Fruit fly (Drosophila melanogaster) whole organism, embryonic: ENCODE results near the gene Prx4.

Experiments
- Atf-2 ChIP-seq: fragments of 200-800 bp; sonication (Bioruptor generic); optimal IDR thresholded peaks from 2 replicates; lab custom pipeline; 2016; ENCODE audit warnings: missing biosample characterization, missing genetic modification characterization
- Atf3 ChIP-seq: fragments of 200-800 bp; sonication (Bioruptor generic); optimal IDR thresholded peaks from 3 replicates; lab custom pipeline; 2016; ENCODE audit warnings: missing biosample characterization, missing genetic modification characterization
- B-H2 ChIP-seq: fragments of 200-800 bp; sonication (Bioruptor generic); optimal IDR thresholded peaks from 2 replicates; lab custom pipeline; 2018; ENCODE audit warnings: missing biosample characterization, mild to moderate bottlenecking, missing genetic modification characterization
- Blimp-1 ChIP-seq: fragments of 200-800 bp; sonication (Bioruptor generic); optimal IDR thresholded peaks from 3 replicates; lab custom pipeline; 2018; ENCODE audit warnings: missing biosample characterization, missing genetic modification characterization, mild to moderate bottlenecking, moderate library complexity, missing genetic modification reagents
- BtbVII ChIP-seq: fragments of 200-800 bp; sonication (Bioruptor generic); optimal IDR thresholded peaks from 3 replicates; lab custom pipeline; 2017; ENCODE audit warnings: missing biosample characterization, mild to moderate bottlenecking, missing genetic modification characterization
- CG10565 ChIP-seq: fragments of 200-800 bp; sonication (Bioruptor generic); optimal IDR thresholded peaks from 3 replicates; lab custom pipeline; 2016; ENCODE audit warnings: missing biosample characterization, mild to moderate bottlenecking, missing genetic modification characterization
- CG11695 ChIP-seq: fragments of 200-800 bp; sonication (Bioruptor generic); IDR thresholded peaks from 3 replicates; pipeline ENCODE4 v1.3.6; 2022; ENCODE audit warnings: missing biosample characterization, missing genetic modification characterization
- CG12071 ChIP-seq: fragments of 200-800 bp; sonication (Bioruptor generic); optimal IDR thresholded peaks from 3 replicates; lab custom pipeline; 2018; ENCODE audit warnings: missing biosample characterization, mild to moderate bottlenecking, missing genetic modification characterization
- CG12104 ChIP-seq: fragments of 200-800 bp; sonication (Bioruptor generic); optimal IDR thresholded peaks from 3 replicates; lab custom pipeline; 2016; ENCODE audit warnings: missing biosample characterization, missing genetic modification characterization
- CG12155 ChIP-seq: fragments of 200-800 bp; sonication (Bioruptor generic); optimal IDR thresholded peaks from 3 replicates; lab custom pipeline; 2016; ENCODE audit warnings: missing biosample characterization, missing genetic modification characterization
- CG15073 ChIP-seq: fragments of 200-800 bp; sonication (Bioruptor generic); optimal IDR thresholded peaks from 2 replicates; lab custom pipeline; 2016; ENCODE audit warnings: missing biosample characterization, missing genetic modification characterization
- CG1529 ChIP-seq: fragments of 200-800 bp; sonication (Bioruptor generic); optimal IDR thresholded peaks from 3 replicates; lab custom pipeline; 2018; ENCODE audit warnings: missing biosample characterization, missing genetic modification characterization
- CG1602 ChIP-seq: fragments of 200-800 bp; sonication (Bioruptor generic); optimal IDR thresholded peaks from 3 replicates; lab custom pipeline; 2016; ENCODE audit warnings: missing biosample characterization, missing genetic modification characterization
- CG16813 ChIP-seq: fragments of 200-800 bp; sonication (Bioruptor generic); IDR thresholded peaks from 3 replicates; pipeline ENCODE4 v1.3.6; 2022; ENCODE audit warnings: missing biosample characterization, missing genetic modification characterization; ENCODE audit not compliant: partially characterized antibody
- CG17186 ChIP-seq: fragments of 200-800 bp; sonication (Bioruptor generic); optimal IDR thresholded peaks from 3 replicates; lab custom pipeline; 2017; ENCODE audit warnings: missing biosample characterization, missing genetic modification reagents, missing genetic modification characterization
- CG31441 ChIP-seq: fragments of 200-800 bp; sonication (Bioruptor generic); IDR thresholded peaks from 2 replicates; pipeline ENCODE4 v1.3.6; 2022; ENCODE audit warnings: missing biosample characterization, missing genetic modification characterization
- CG32767 ChIP-seq: fragments of 200-800 bp; sonication (Bioruptor generic); IDR thresholded peaks from 2 replicates; pipeline ENCODE4 v1.3.6; 2022; ENCODE audit warnings: missing biosample characterization, missing genetic modification characterization
- CG34376 ChIP-seq: fragments of 200-800 bp; sonication (Bioruptor generic); optimal IDR thresholded peaks from 2 replicates; lab custom pipeline; 2018; ENCODE audit warnings: missing biosample characterization, mild to moderate bottlenecking, missing genetic modification characterization
- CG8478 ChIP-seq: fragments of >200 bp; optimal IDR thresholded peaks from 2 replicates; lab custom pipeline; 2018
- CG9932 ChIP-seq: fragments of 200-800 bp; sonication (Bioruptor generic); IDR thresholded peaks from 2 replicates; pipeline ENCODE4 v1.3.6; 2022; ENCODE audit warnings: missing biosample characterization, missing genetic modification characterization
- Camta ChIP-seq: fragments of 200-800 bp; sonication (Bioruptor generic); optimal IDR thresholded peaks from 2 replicates; lab custom pipeline; 2016; ENCODE audit warnings: missing biosample characterization, missing genetic modification characterization
- D ChIP-seq, 2 experiments: fragments of 200-800 bp in 1 of 2; fragments of >200 bp in 1 of 2; sonication (Bioruptor generic) in 1 of 2; optimal IDR thresholded peaks; 2 replicates in 1 of 2; 3 replicates in 1 of 2; lab custom pipeline; 2017; ENCODE audit warnings: mild to moderate bottlenecking in 1 of 2, missing biosample characterization in 1 of 2, missing genetic modification characterization in 1 of 2, missing genetic modification reagents in 1 of 2
- Deaf1 ChIP-seq: fragments of 200-800 bp; optimal IDR thresholded peaks from 3 replicates; lab custom pipeline; 2019; ENCODE audit warnings: missing biosample characterization, mild to moderate bottlenecking, missing genetic modification characterization, moderate library complexity
- Elba2 ChIP-seq: fragments of 200-800 bp; sonication (Bioruptor generic); optimal IDR thresholded peaks from 3 replicates; lab custom pipeline; 2016; ENCODE audit warnings: missing biosample characterization, missing genetic modification characterization
- Fer1 ChIP-seq: fragments of 200-800 bp; sonication (Bioruptor generic); optimal IDR thresholded peaks from 2 replicates; lab custom pipeline; 2017; ENCODE audit warnings: missing biosample characterization, mild to moderate bottlenecking, missing genetic modification characterization
- HHEX ChIP-seq: fragments of 200-800 bp; sonication (Bioruptor generic); optimal IDR thresholded peaks from 3 replicates; lab custom pipeline; 2017; ENCODE audit warnings: missing biosample characterization, mild to moderate bottlenecking, missing genetic modification characterization, missing genetic modification reagents
- Hey ChIP-seq: fragments of 200-800 bp; sonication (Bioruptor generic); optimal IDR thresholded peaks from 3 replicates; lab custom pipeline; 2018; ENCODE audit warnings: missing biosample characterization, mild to moderate bottlenecking, missing genetic modification characterization
- HmgD ChIP-seq: fragments of 200-800 bp; sonication (Bioruptor generic); optimal IDR thresholded peaks from 3 replicates; lab custom pipeline; 2016; ENCODE audit warnings: missing biosample characterization, missing genetic modification characterization
- Lim3 ChIP-seq: fragments of 200-800 bp; sonication (Bioruptor generic); IDR thresholded peaks from 2 replicates; pipeline ENCODE4 v1.3.6; 2022; ENCODE audit warnings: missing biosample characterization, missing genetic modification characterization
- NC2β ChIP-seq: fragments of 200-800 bp; sonication (Bioruptor generic); optimal IDR thresholded peaks from 2 replicates; lab custom pipeline; 2016; ENCODE audit warnings: missing biosample characterization, missing genetic modification characterization
- Pdp1 ChIP-seq, 2 experiments: fragments of 200-800 bp; sonication (Bioruptor generic); optimal IDR thresholded peaks; 3 replicates each; lab custom pipeline; 2016; ENCODE audit warnings: missing biosample characterization in 2 of 2, missing genetic modification characterization in 2 of 2, mild to moderate bottlenecking in 1 of 2, moderate library complexity in 1 of 2
- Ptx1 ChIP-seq: fragments of 200-800 bp; sonication (Bioruptor generic); IDR thresholded peaks from 2 replicates; pipeline ENCODE4 v1.3.6; 2022; ENCODE audit warnings: missing biosample characterization, missing genetic modification characterization
- Rfx ChIP-seq: fragments of 200-800 bp; sonication (Bioruptor generic); IDR thresholded peaks from 2 replicates; pipeline ENCODE4 v1.3.6; 2022; ENCODE audit warnings: missing biosample characterization, missing genetic modification characterization
- Sin3A ChIP-seq: fragments of >200 bp; optimal IDR thresholded peaks from 2 replicates; lab custom pipeline; 2018
- abd-A ChIP-seq: fragments of 200-800 bp; sonication (Bioruptor generic); optimal IDR thresholded peaks from 3 replicates; lab custom pipeline; 2019; ENCODE audit warnings: missing biosample characterization, mild to moderate bottlenecking, missing genetic modification characterization, moderate library complexity
- ase ChIP-seq: fragments of 200-800 bp; sonication (Bioruptor generic); IDR thresholded peaks from 3 replicates; pipeline ENCODE4 v1.3.6; 2022; ENCODE audit warnings: missing biosample characterization, missing genetic modification characterization
- bigmax ChIP-seq: fragments of 200-800 bp; sonication (Bioruptor generic); optimal IDR thresholded peaks from 2 replicates; lab custom pipeline; 2018; ENCODE audit warnings: missing biosample characterization, mild to moderate bottlenecking, missing genetic modification characterization
- chinmo ChIP-seq: fragments of 200-800 bp; sonication (Bioruptor generic); IDR thresholded peaks from 4 replicates; pipeline ENCODE4 v1.3.6; 2022; ENCODE audit warnings: missing biosample characterization, missing genetic modification characterization; ENCODE audit not compliant: partially characterized antibody
- disco-r ChIP-seq: fragments of 200-800 bp; sonication (Bioruptor generic); optimal IDR thresholded peaks from 2 replicates; lab custom pipeline; 2016; ENCODE audit warnings: missing biosample characterization, missing genetic modification characterization
- dm ChIP-seq: fragments of 200-800 bp; sonication (Bioruptor generic); optimal IDR thresholded peaks from 3 replicates; lab custom pipeline; 2016; ENCODE audit warnings: missing biosample characterization, missing genetic modification characterization
- dmrt11E ChIP-seq: fragments of 200-800 bp; sonication (Bioruptor generic); optimal IDR thresholded peaks from 3 replicates; lab custom pipeline; 2018; ENCODE audit warnings: missing biosample characterization, mild to moderate bottlenecking, missing genetic modification characterization, moderate library complexity
- emc ChIP-seq: fragments of 200-800 bp; sonication (Bioruptor generic); optimal IDR thresholded peaks from 2 replicates; lab custom pipeline; 2016; ENCODE audit warnings: missing biosample characterization, missing genetic modification characterization
- grau ChIP-seq: fragments of 200-800 bp; optimal IDR thresholded peaks from 3 replicates; lab custom pipeline; 2019; ENCODE audit warnings: missing biosample characterization, mild to moderate bottlenecking, missing genetic modification characterization, moderate library complexity
- lilli ChIP-seq: fragments of 200-800 bp; sonication (Bioruptor generic); optimal IDR thresholded peaks from 3 replicates; lab custom pipeline; 2016; ENCODE audit warnings: missing biosample characterization, missing genetic modification characterization
- maf-S ChIP-seq: fragments of 200-800 bp; sonication (Bioruptor generic); optimal IDR thresholded peaks from 2 replicates; lab custom pipeline; 2016; ENCODE audit warnings: missing biosample characterization, missing genetic modification characterization
- nau ChIP-seq: fragments of 200-800 bp; sonication (Bioruptor generic); optimal IDR thresholded peaks from 3 replicates; lab custom pipeline; 2017; ENCODE audit warnings: missing biosample characterization, mild to moderate bottlenecking, missing genetic modification characterization, missing genetic modification reagents
- nmo ChIP-seq: fragments of 200-800 bp; sonication (Bioruptor generic); optimal IDR thresholded peaks from 2 replicates; lab custom pipeline; 2018; ENCODE audit warnings: missing biosample characterization, mild to moderate bottlenecking, missing genetic modification characterization, moderate library complexity
- zfh1 ChIP-seq: fragments of 200-800 bp; sonication (Bioruptor generic); IDR thresholded peaks from 3 replicates; pipeline ENCODE4 v1.3.6; 2022; ENCODE audit warnings: missing biosample characterization, missing genetic modification characterization
- zfh2 ChIP-seq: fragments of 200-800 bp; sonication (Bioruptor generic); optimal IDR thresholded peaks from 2 replicates; lab custom pipeline; 2016; ENCODE audit warnings: missing biosample characterization, missing genetic modification characterization

The Prx4 gene

dm6 chr3L:3080084-3080994 is 38.2 kb downstream of the Prx4 start (continued):
- TF ChIP-seq CG16813 (no peak), Pdp1 (GFP tag; optimal IDR thresholded peaks at IDR 0.05; lab: Kevin White, UChicago) (peak in 1 of 2 experiments; percentile 51), Deaf1 (tag; lab: Kevin White, UChicago) (no peak), CG12155 (no peak), emc (GFP tag; lab: Kevin White, UChicago) (no peak), zfh2 (no peak), maf-S (no peak), HmgD (GFP tag; lab: Kevin White, UChicago) (no peak), disco-r (GFP tag; lab: Kevin White, UChicago) (no peak), CG12104 (GFP tag; lab: Kevin White, UChicago) (no peak), CG12071 (GFP tag; lab: Kevin White, UChicago) (no peak), CG32767 (GFP tag; lab: Robert Waterston, UW) (no peak), nmo (GFP tag; lab: Kevin White, UChicago) (no peak), bigmax (no peak), CG15073 (GFP tag; lab: Kevin White, UChicago) (no peak), Sin3A (lab: Kevin White, UChicago) (no peak), CG9932 (GFP tag; lab: Robert Waterston, UW) (no peak), Camta (GFP tag; lab: Kevin White, UChicago) (no peak), B-H2 (no peak), NC2β (GFP tag; lab: Kevin White, UChicago) (no peak), zfh1 (peak; percentile 46; the same call in 2 of the 3 replicates), Fer1 (GFP tag; lab: Kevin White, UChicago) (peak; percentile 32), CG34376 (GFP tag; lab: Kevin White, UChicago) (peak; percentile 98), CG17186 (GFP tag; lab: Kevin White, UChicago) (peak; percentile 20), dmrt11E (tag; lab: Kevin White, UChicago) (peak; percentile 13), lilli (no peak), Rfx (GFP tag; lab: Robert Waterston, UW) (peak; percentile 60; the same call in 1 of the 2 replicates), CG1529 (GFP tag; lab: Kevin White, UChicago) (no peak), D (optimal IDR thresholded peaks at IDR 0.05; lab: Kevin White, UChicago) (no peak), D (GFP tag; optimal IDR thresholded peaks at IDR 0.05; lab: Kevin White, UChicago) (no peak), HHEX (no peak), CG8478 (no peak), CG31441 (GFP tag; lab: Robert Waterston, UW) (peak; percentile 49; the same call in 1 of the 2 replicates), ase (GFP tag; lab: Robert Waterston, UW) (peak; percentile 43; the same call in 1 of the 3 replicates), Lim3 (GFP tag; lab: Robert Waterston, UW) (no peak), Atf3 (peak; percentile 21), grau (tag; lab: Kevin White, UChicago) (peak; percentile 75), BtbVII (GFP tag; lab: Kevin White, UChicago) (peak; percentile 34), Elba2 (GFP tag; lab: Kevin White, UChicago) (no peak), dm (no peak), CG1602 (no peak), Atf-2 (no peak), chinmo (GFP tag; lab: Robert Waterston, UW) (0 out of 4 replicates have a peak, but pooled peaks have one; percentile 61), abd-A (peak; percentile 40), CG11695 (GFP tag; lab: Robert Waterston, UW) (peak; percentile 66; the same call in 1 of the 3 replicates), CG10565 (GFP tag; lab: Kevin White, UChicago) (no peak), Hey (tag; lab: Kevin White, UChicago) (peak; percentile 64), Ptx1 (GFP tag; lab: Robert Waterston, UW) (peak; percentile 54), nau (no peak), Blimp-1 (GFP tag; lab: Kevin White, UChicago) (peak; percentile 17)
